Worm (Caenorhabditis elegans): Measurements from ENCODE around the gene prp-39.

- TF ChIP-seq drap-1 (GFP tag; optimal IDR thresholded peaks at IDR 0.05) (no peak), ceh-43 (GFP tag; optimal IDR thresholded peaks at IDR 0.05) (no peak), mls-2 (tag; optimal IDR thresholded peaks at IDR 0.05) (no peak), elt-3 (tag; optimal IDR thresholded peaks at IDR 0.05) (no peak), snpc-4 (tag; optimal IDR thresholded peaks at IDR 0.05) (no peak), ztf-11 (tag; optimal IDR thresholded peaks at IDR 0.05) (no peak), lin-13 (tag; optimal IDR thresholded peaks at IDR 0.05) (no peak), nhr-76 (tag; optimal IDR thresholded peaks at IDR 0.05) (no peak), ceh-83 (GFP tag; optimal IDR thresholded peaks at IDR 0.05) (no peak), nhr-237 (tag; optimal IDR thresholded peaks at IDR 0.05) (no peak), hlh-1 (tag; optimal IDR thresholded peaks at IDR 0.05) (no peak)
These were observed 35.1 kb downstream of the prp-39 start, which contains the start of gene C14C11.4 for ce11 chrV:5647359-5647758.
